Worm (Caenorhabditis elegans) whole organism, L2 larva: ENCODE results near the gene fbxa-53.

ENCODE experiments used
- Y55F3AM.14 ChIP-seq: fragments of 200-800 bp; sonication (Bioruptor generic); optimal IDR thresholded peaks from 2 replicates; lab custom pipeline; 2018; ENCODE audit warnings: mild to moderate bottlenecking, missing genetic modification characterization, missing compliant biosample characterization
- ama-1 ChIP-seq: fragments of 150-350 bp; optimal IDR thresholded peaks from 2 replicates; lab custom pipeline; 2018; ENCODE audit warnings: inconsistent platforms
- lsy-2 ChIP-seq, 2 experiments: fragments of 150-350 bp in 1 of 2; sonication (generic microtip) in 1 of 2; optimal IDR thresholded peaks; 2 replicates each; lab custom pipeline; 2014 to 2017; ENCODE audit warnings: missing biosample characterization in 2 of 2, missing genetic modification characterization in 2 of 2

DNA sequence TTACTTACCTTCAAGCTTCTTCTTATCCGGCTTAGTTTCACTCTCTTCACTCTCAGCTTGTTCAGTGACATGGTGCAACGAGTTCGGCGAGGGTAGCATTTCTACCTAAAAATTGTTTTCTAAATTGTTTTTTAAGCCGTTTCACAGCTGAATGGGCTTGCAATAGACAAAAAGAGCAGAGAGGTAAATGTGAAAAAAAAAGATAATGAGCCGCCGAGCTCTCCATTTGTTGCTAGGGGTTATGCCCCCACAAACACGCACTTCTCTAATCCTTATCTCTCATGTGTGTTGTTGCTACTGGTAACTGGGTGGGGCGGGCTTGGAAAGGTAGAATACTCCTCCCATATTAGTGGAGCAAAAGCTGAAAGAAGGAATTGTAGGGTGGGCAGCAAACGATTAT lies 14.5 kb downstream of the fbxa-53 start, which contains the start of gene C36C9.5:
- no peak for TF ChIP-seq Y55F3AM.14 (GFP tag; lab: Kevin White, UChicago)
- no peak for TF ChIP-seq ama-1 (lab: Kevin White, UChicago)
- TF ChIP-seq lsy-2 (tag; optimal IDR thresholded peaks at IDR 0.05; lab: Kevin White, UChicago): no peak
